Worm (Caenorhabditis elegans) whole organism, L4 larva: Measurements from ENCODE around the gene ptr-14.

Source experiments
- F26F4.8 ChIP-seq: fragments of 200-800 bp; sonication (Bioruptor generic); conservative IDR thresholded peaks from 2 replicates; pipeline ENCODE4 v1.3.6; 2022; ENCODE audit warnings: missing genetic modification characterization, missing compliant biosample characterization
- F37D6.2 ChIP-seq: sonication (generic microtip); optimal IDR thresholded peaks from 2 replicates; lab custom pipeline; 2016; ENCODE audit warnings: mild to moderate bottlenecking, missing genetic modification characterization, missing compliant biosample characterization
- R02D3.7 ChIP-seq: fragments of 150-350 bp; sonication (generic microtip); optimal IDR thresholded peaks from 3 replicates; lab custom pipeline; 2014; ENCODE audit warnings: missing biosample characterization, missing genetic modification characterization
- Y5F2A.4 ChIP-seq: fragments of 200-800 bp; sonication (Bioruptor generic); optimal IDR thresholded peaks from 2 replicates; lab custom pipeline; 2018; ENCODE audit warnings: mild to moderate bottlenecking, missing genetic modification characterization, missing compliant biosample characterization
- aha-1 ChIP-seq: fragments of 150-350 bp; peaks from one replicate; lab custom pipeline; 2014; ENCODE audit warnings: missing biosample characterization, missing genetic modification characterization
- ama-1 ChIP-seq: fragments of 150-350 bp; optimal IDR thresholded peaks from 2 replicates; lab custom pipeline; 2014; ENCODE audit warnings: inconsistent platforms, mixed read lengths
- ceh-28 ChIP-seq: fragments of 150-350 bp; optimal IDR thresholded peaks from 2 replicates; lab custom pipeline; 2014; ENCODE audit warnings: missing biosample characterization, missing genetic modification reagents, missing genetic modification characterization
- ceh-32 ChIP-seq: sonication (generic microtip); optimal IDR thresholded peaks from 2 replicates; lab custom pipeline; 2016; ENCODE audit warnings: mild to moderate bottlenecking, missing genetic modification characterization, missing compliant biosample characterization; ENCODE audit not compliant: poor library complexity
- ceh-44 ChIP-seq: fragments of 200-800 bp; sonication (Bioruptor generic); IDR thresholded peaks from 2 replicates; pipeline ENCODE4 v1.3.6; 2022; ENCODE audit warnings: missing genetic modification reagents, missing genetic modification characterization, missing compliant biosample characterization
- ceh-62 ChIP-seq: sonication (generic microtip); optimal IDR thresholded peaks from 2 replicates; lab custom pipeline; 2017; ENCODE audit warnings: missing biosample characterization, missing genetic modification characterization
- ceh-82 ChIP-seq: sonication (generic microtip); optimal IDR thresholded peaks from 2 replicates; lab custom pipeline; 2017; ENCODE audit warnings: missing biosample characterization, missing genetic modification characterization
- ces-1 ChIP-seq: fragments of 150-350 bp; sonication (generic microtip); optimal IDR thresholded peaks from 4 replicates; lab custom pipeline; 2014; ENCODE audit warnings: missing biosample characterization, missing genetic modification reagents, missing genetic modification characterization
- cey-2 ChIP-seq: sonication (generic microtip); optimal IDR thresholded peaks from 3 replicates; lab custom pipeline; 2017; ENCODE audit warnings: missing genetic modification characterization, mild to moderate bottlenecking, missing compliant biosample characterization, antibody characterized with exemption, borderline replicate concordance; ENCODE audit not compliant: insufficient read depth
- ctbp-1 ChIP-seq: fragments of 200-800 bp; sonication (Bioruptor generic); IDR thresholded peaks from 2 replicates; pipeline ENCODE4 v1.3.6; 2022; ENCODE audit warnings: missing genetic modification reagents, missing genetic modification characterization, missing compliant biosample characterization
- daf-16 ChIP-seq, 3 experiments: sonication (generic microtip); optimal IDR thresholded peaks; 2 replicates each; lab custom pipeline; 2016 to 2017; ENCODE audit warnings: missing genetic modification characterization in 3 of 3, missing genetic modification reagents in 3 of 3, mild to moderate bottlenecking in 2 of 3, missing compliant biosample characterization in 2 of 3, missing biosample characterization in 1 of 3, moderate library complexity in 1 of 3
- dmd-9 ChIP-seq: fragments of 200-800 bp; sonication (Bioruptor generic); IDR thresholded peaks from 2 replicates; pipeline ENCODE4 v1.3.6; 2022; ENCODE audit warnings: missing genetic modification reagents, missing genetic modification characterization, missing compliant biosample characterization
- dpl-1 ChIP-seq: fragments of 150-350 bp; optimal IDR thresholded peaks from 2 replicates; lab custom pipeline; 2014; ENCODE audit warnings: missing biosample characterization, missing genetic modification reagents, missing genetic modification characterization
- fkh-10 ChIP-seq: fragments of 150-350 bp; optimal IDR thresholded peaks from 2 replicates; lab custom pipeline; 2014; ENCODE audit warnings: missing biosample characterization, missing genetic modification reagents, missing genetic modification characterization
- hlh-11 ChIP-seq: fragments of 200-800 bp; sonication (Bioruptor generic); optimal IDR thresholded peaks from 2 replicates; lab custom pipeline; 2018; ENCODE audit warnings: mild to moderate bottlenecking, missing genetic modification characterization, missing compliant biosample characterization
- jun-1 ChIP-seq: fragments of 150-350 bp; optimal IDR thresholded peaks from 2 replicates; lab custom pipeline; 2014; ENCODE audit warnings: missing biosample characterization, missing genetic modification reagents, missing genetic modification characterization
- lin-1 ChIP-seq: fragments of 200-800 bp; sonication (Bioruptor generic); IDR thresholded peaks from 2 replicates; pipeline ENCODE4 v1.3.6; 2022; ENCODE audit warnings: missing genetic modification reagents, missing genetic modification characterization, missing compliant biosample characterization
- lin-15B ChIP-seq: fragments of 150-350 bp; sonication (generic microtip); optimal IDR thresholded peaks from 3 replicates; lab custom pipeline; 2014; ENCODE audit warnings: missing biosample characterization, missing genetic modification characterization
- lsy-2 ChIP-seq, 2 experiments: fragments of 150-350 bp in 1 of 2; sonication (generic microtip) in 1 of 2; optimal IDR thresholded peaks; 2 replicates each; lab custom pipeline; 2014 to 2017; ENCODE audit warnings: missing biosample characterization in 2 of 2, missing genetic modification characterization in 2 of 2
- madf-9 ChIP-seq: fragments of 200-800 bp; sonication (Bioruptor generic); conservative IDR thresholded peaks from 2 replicates; pipeline ENCODE4 v1.3.6; 2022; ENCODE audit warnings: missing genetic modification reagents, missing genetic modification characterization, missing compliant biosample characterization
- mdl-1 ChIP-seq, 2 experiments: fragments of 150-350 bp in 1 of 2; sonication (generic microtip) in 1 of 2; optimal IDR thresholded peaks; 2 replicates each; lab custom pipeline; 2014 to 2017; ENCODE audit warnings: missing biosample characterization in 2 of 2, missing genetic modification characterization in 2 of 2
- mep-1 ChIP-seq: fragments of 150-350 bp; sonication (generic microtip); optimal IDR thresholded peaks from 3 replicates; lab custom pipeline; 2014; ENCODE audit warnings: missing biosample characterization, missing genetic modification characterization
- nhr-10 ChIP-seq: fragments of 150-350 bp; optimal IDR thresholded peaks from 2 replicates; lab custom pipeline; 2014; ENCODE audit warnings: missing biosample characterization, missing genetic modification characterization
- nhr-102 ChIP-seq: sonication (generic microtip); optimal IDR thresholded peaks from 2 replicates; lab custom pipeline; 2016; ENCODE audit warnings: mild to moderate bottlenecking, missing genetic modification characterization, moderate library complexity, missing compliant biosample characterization
- nhr-11 ChIP-seq: fragments of 150-350 bp; optimal IDR thresholded peaks from 2 replicates; lab custom pipeline; 2014; ENCODE audit warnings: missing biosample characterization, missing genetic modification characterization
- nhr-25 ChIP-seq: sonication (generic microtip); optimal IDR thresholded peaks from 2 replicates; lab custom pipeline; 2017; ENCODE audit warnings: missing genetic modification characterization, mild to moderate bottlenecking, missing compliant biosample characterization, antibody characterized with exemption, moderate library complexity, borderline replicate concordance; ENCODE audit not compliant: insufficient read depth
- nhr-28 ChIP-seq: fragments of 150-350 bp; optimal IDR thresholded peaks from 2 replicates; lab custom pipeline; 2014; ENCODE audit warnings: missing biosample characterization, missing genetic modification characterization
- nhr-6 ChIP-seq: fragments of 150-350 bp; optimal IDR thresholded peaks from 2 replicates; lab custom pipeline; 2014; ENCODE audit warnings: missing biosample characterization, missing genetic modification characterization
- nhr-76 ChIP-seq: fragments of 150-350 bp; optimal IDR thresholded peaks from 2 replicates; lab custom pipeline; 2014; ENCODE audit warnings: missing biosample characterization, missing genetic modification characterization
- saeg-2 ChIP-seq: fragments of 200-800 bp; sonication (Bioruptor generic); IDR thresholded peaks from 2 replicates; pipeline ENCODE4 v1.3.6; 2022; ENCODE audit warnings: missing genetic modification reagents, missing genetic modification characterization, missing compliant biosample characterization
- snpc-1.2 ChIP-seq: fragments of 200-800 bp; sonication (Bioruptor generic); IDR thresholded peaks from 2 replicates; pipeline ENCODE4 v1.3.6; 2022; ENCODE audit warnings: missing genetic modification reagents, missing genetic modification characterization, missing compliant biosample characterization
- tag-97 ChIP-seq: fragments of 200-800 bp; sonication (Bioruptor generic); IDR thresholded peaks from 2 replicates; pipeline ENCODE4 v1.3.6; 2022; ENCODE audit warnings: missing genetic modification characterization, missing compliant biosample characterization
- unc-130 ChIP-seq: sonication (generic microtip); optimal IDR thresholded peaks from 2 replicates; lab custom pipeline; 2016; ENCODE audit warnings: missing genetic modification reagents, missing genetic modification characterization, missing compliant biosample characterization
- unc-62 ChIP-seq, 3 experiments: fragments of 150-350 bp in 1 of 3; sonication (generic microtip); optimal IDR thresholded peaks in 2 of 3; peaks in 1 of 3; 1 replicate in 1 of 3; 2 replicates in 2 of 3; lab custom pipeline; 2014 to 2017; ENCODE audit warnings: missing biosample characterization in 3 of 3, missing genetic modification characterization in 3 of 3, missing genetic modification reagents in 3 of 3, missing genotype in 1 of 3
- vab-7 ChIP-seq: fragments of 200-800 bp; sonication (Bioruptor generic); IDR thresholded peaks from 2 replicates; pipeline ENCODE4 v1.3.6; 2022; ENCODE audit warnings: missing genetic modification reagents, missing genetic modification characterization, missing compliant biosample characterization

ptr-14 gene

ce11 chrIV:10614918-10615477 lies at the start of gene ptr-14:
TSS of gene ptr-14 (plus strand) at chrIV:10615427.
- TF ChIP-seq nhr-10 (tag; lab: Kevin White, UChicago) = no peak
- TF ChIP-seq nhr-28 = peak; percentile 3
- TF ChIP-seq cey-2 (tag; lab: Kevin White, UChicago) = no peak
- TF ChIP-seq hlh-11 (tag; lab: Kevin White, UChicago) = peak; percentile 41

ce11 chrIV:10567822-10568221 lies 47.4 kb upstream of the ptr-14 start:
- TF ChIP-seq unc-62 (GFP tag; optimal IDR thresholded peaks at IDR 0.05 in 1 of 2; lab: Kevin White, UChicago) (peak in 1 of 2 experiments; percentile 95), unc-62 (tag; optimal IDR thresholded peaks at IDR 0.05; lab: Kevin White, UChicago) (no peak), R02D3.7 (no peak)

- TF ChIP-seq daf-16 (GFP tag; optimal IDR thresholded peaks at IDR 0.05; lab: Kevin White, UChicago) (no peak), daf-16 (tag; optimal IDR thresholded peaks at IDR 0.05; lab: Kevin White, UChicago) (no peak), snpc-1.2 (GFP tag; lab: Robert Waterston, UW) (no peak), ceh-82 (no peak), unc-130 (GFP tag; lab: Kevin White, UChicago) (no peak), lin-15B (tag; lab: Kevin White, UChicago) (no peak), Y5F2A.4 (GFP tag; lab: Kevin White, UChicago) (no peak), tag-97 (no peak), ceh-28 (tag; lab: Kevin White, UChicago) (no peak), lin-1 (GFP tag; lab: Robert Waterston, UW) (no peak), nhr-76 (tag; lab: Kevin White, UChicago) (no peak), ceh-32 (no peak), madf-9 (GFP tag; lab: Robert Waterston, UW) (no peak), fkh-10 (GFP tag; lab: Kevin White, UChicago) (no peak), ces-1 (GFP tag; lab: Kevin White, UChicago) (no peak), ceh-62 (tag; lab: Kevin White, UChicago) (no peak), saeg-2 (GFP tag; lab: Robert Waterston, UW) (no peak), lsy-2 (tag; optimal IDR thresholded peaks at IDR 0.05; lab: Kevin White, UChicago) (no peak)
Observed at ce11 chrIV:10570065-10570464, 45.2 kb upstream of the ptr-14 start.

ce11 chrIV:10571020-10571419 lies 44.2 kb upstream of the ptr-14 start:
- no peak for TF ChIP-seq nhr-102 (tag; lab: Kevin White, UChicago)
- TF ChIP-seq nhr-25 (tag; lab: Kevin White, UChicago) = no peak
- TF ChIP-seq mep-1 (tag; lab: Kevin White, UChicago) = no peak
- no peak for TF ChIP-seq ceh-62 (tag; lab: Kevin White, UChicago)
- no peak for TF ChIP-seq nhr-11 (tag; lab: Kevin White, UChicago)
- no peak for TF ChIP-seq jun-1 (tag; lab: Kevin White, UChicago)

ce11 chrIV:10573471-10573870 lies 41.8 kb upstream of the ptr-14 start:
- TF ChIP-seq fkh-10 (GFP tag; lab: Kevin White, UChicago) (peak; percentile 67), F37D6.2 (tag; lab: Kevin White, UChicago) (no peak), nhr-6 (no peak), lin-15B (tag; lab: Kevin White, UChicago) (no peak), vab-7 (no peak), aha-1 (tag; lab: Kevin White, UChicago) (no peak), ctbp-1 (no peak), ama-1 (lab: Kevin White, UChicago) (no peak), dmd-9 (no peak), mdl-1 (tag; optimal IDR thresholded peaks at IDR 0.05; lab: Kevin White, UChicago) (no peak), R02D3.7 (no peak), ceh-44 (no peak), mep-1 (tag; lab: Kevin White, UChicago) (no peak), F26F4.8 (GFP tag; lab: Robert Waterston, UW) (no peak), dpl-1 (no peak), ces-1 (GFP tag; lab: Kevin White, UChicago) (peak; percentile 81), ceh-82 (no peak)
